Worm (Caenorhabditis elegans) whole organism, mixed stage, embryonic: ENCODE measurements around the gene lgc-12.

ENCODE experiments used
- M03D4.4 ChIP-seq: sonication (generic microtip); optimal IDR thresholded peaks from 2 replicates; lab custom pipeline; 2017; ENCODE audit warnings: mild to moderate bottlenecking, missing genetic modification characterization, missing compliant biosample characterization
- bed-3 ChIP-seq: fragments of 200-800 bp; sonication (Bioruptor generic); optimal IDR thresholded peaks from 3 replicates; lab custom pipeline; 2018; ENCODE audit warnings: mild to moderate bottlenecking, missing genetic modification characterization, moderate library complexity, missing compliant biosample characterization
- ceh-39 ChIP-seq: fragments of 150-350 bp; optimal IDR thresholded peaks from 2 replicates; lab custom pipeline; 2014; ENCODE audit warnings: missing biosample characterization, missing genetic modification characterization
- ceh-43 ChIP-seq: fragments of 200-800 bp; sonication (Bioruptor generic); optimal IDR thresholded peaks from 2 replicates; lab custom pipeline; 2018; ENCODE audit warnings: mild to moderate bottlenecking, missing genetic modification characterization, moderate library complexity, missing compliant biosample characterization
- ceh-83 ChIP-seq: fragments of 200-800 bp; sonication (Bioruptor generic); optimal IDR thresholded peaks from 2 replicates; lab custom pipeline; 2018; ENCODE audit warnings: mild to moderate bottlenecking, missing genetic modification characterization, missing compliant biosample characterization
- ces-1 ChIP-seq: fragments of 150-350 bp; optimal IDR thresholded peaks from 2 replicates; lab custom pipeline; 2014; ENCODE audit warnings: missing biosample characterization, missing genetic modification reagents, missing genetic modification characterization
- cnd-1 ChIP-seq: fragments of 200-800 bp; sonication (Bioruptor generic); optimal IDR thresholded peaks from 2 replicates; lab custom pipeline; 2018; ENCODE audit warnings: mild to moderate bottlenecking, missing genetic modification characterization, missing compliant biosample characterization
- drap-1 ChIP-seq: fragments of 200-800 bp; sonication (Bioruptor generic); optimal IDR thresholded peaks from 3 replicates; lab custom pipeline; 2018; ENCODE audit warnings: mild to moderate bottlenecking, missing genetic modification characterization, missing compliant biosample characterization
- elt-1 ChIP-seq: sonication (generic microtip); optimal IDR thresholded peaks from 2 replicates; lab custom pipeline; 2017; ENCODE audit warnings: missing genetic modification characterization, mild to moderate bottlenecking, missing compliant biosample characterization, antibody characterized with exemption, moderate library complexity, borderline replicate concordance; ENCODE audit not compliant: insufficient read depth
- elt-3 ChIP-seq: fragments of 150-350 bp; optimal IDR thresholded peaks from 2 replicates; lab custom pipeline; 2014; ENCODE audit warnings: missing biosample characterization, missing genetic modification characterization
- flh-1 ChIP-seq: fragments of 200-800 bp; sonication (Bioruptor generic); optimal IDR thresholded peaks from 2 replicates; lab custom pipeline; 2018; ENCODE audit warnings: mild to moderate bottlenecking, missing genetic modification characterization, moderate library complexity, missing compliant biosample characterization
- ham-2 ChIP-seq: fragments of 200-800 bp; sonication (Bioruptor generic); optimal IDR thresholded peaks from 2 replicates; lab custom pipeline; 2018; ENCODE audit warnings: mild to moderate bottlenecking, missing genetic modification characterization, missing compliant biosample characterization
- hlh-1 ChIP-seq: fragments of 150-350 bp; optimal IDR thresholded peaks from 2 replicates; lab custom pipeline; 2014; ENCODE audit warnings: missing biosample characterization, missing genetic modification reagents, missing genetic modification characterization
- lin-13 ChIP-seq: fragments of 150-350 bp; optimal IDR thresholded peaks from 2 replicates; lab custom pipeline; 2014; ENCODE audit warnings: missing biosample characterization, missing genetic modification characterization
- lin-32 ChIP-seq: fragments of 200-800 bp; sonication (Bioruptor generic); optimal IDR thresholded peaks from 2 replicates; lab custom pipeline; 2018; ENCODE audit warnings: mild to moderate bottlenecking, missing genetic modification characterization, missing compliant biosample characterization
- lsy-2 ChIP-seq: fragments of 150-350 bp; optimal IDR thresholded peaks from 2 replicates; lab custom pipeline; 2014; ENCODE audit warnings: missing biosample characterization, missing genetic modification characterization
- mls-2 ChIP-seq: sonication (generic microtip); optimal IDR thresholded peaks from 2 replicates; lab custom pipeline; 2016; ENCODE audit warnings: mild to moderate bottlenecking, missing genetic modification characterization, moderate library complexity, missing compliant biosample characterization
- nhr-2 ChIP-seq: fragments of 150-350 bp; optimal IDR thresholded peaks from 2 replicates; lab custom pipeline; 2014; ENCODE audit warnings: missing biosample characterization, missing genetic modification characterization
- nhr-237 ChIP-seq: fragments of 150-350 bp; optimal IDR thresholded peaks from 2 replicates; lab custom pipeline; 2014; ENCODE audit warnings: missing biosample characterization, missing genetic modification characterization
- nhr-28 ChIP-seq: fragments of 150-350 bp; optimal IDR thresholded peaks from 2 replicates; lab custom pipeline; 2014; ENCODE audit warnings: missing biosample characterization, missing genetic modification characterization
- pha-4 ChIP-seq: fragments of 150-350 bp; optimal IDR thresholded peaks from 2 replicates; lab custom pipeline; 2018; ENCODE audit warnings: missing biosample characterization, missing genetic modification reagents, missing genetic modification characterization
- sem-2 ChIP-seq: fragments of 200-800 bp; sonication (Bioruptor generic); optimal IDR thresholded peaks from 2 replicates; lab custom pipeline; 2018; ENCODE audit warnings: mild to moderate bottlenecking, missing genetic modification characterization, missing compliant biosample characterization
- snpc-4 ChIP-seq: fragments of 150-350 bp; optimal IDR thresholded peaks from 2 replicates; lab custom pipeline; 2014; ENCODE audit warnings: missing biosample characterization, missing genetic modification characterization
- sptf-1 ChIP-seq: sonication (generic microtip); optimal IDR thresholded peaks from 2 replicates; lab custom pipeline; 2017; ENCODE audit warnings: mild to moderate bottlenecking, missing genetic modification characterization, moderate library complexity, missing compliant biosample characterization
- tbx-8 ChIP-seq: fragments of 200-800 bp; sonication (Bioruptor generic); optimal IDR thresholded peaks from 2 replicates; lab custom pipeline; 2018; ENCODE audit warnings: mild to moderate bottlenecking, missing genetic modification characterization, moderate library complexity, missing compliant biosample characterization
- unc-120 ChIP-seq: sonication (generic microtip); optimal IDR thresholded peaks from 2 replicates; lab custom pipeline; 2017; ENCODE audit warnings: missing genetic modification characterization, missing compliant biosample characterization; ENCODE audit not compliant: poor library complexity, severe bottlenecking
- unc-62 ChIP-seq: fragments of 150-350 bp; optimal IDR thresholded peaks from 2 replicates; lab custom pipeline; 2014; ENCODE audit warnings: missing biosample characterization, missing genetic modification reagents, missing genetic modification characterization
- zip-8 ChIP-seq: fragments of 150-350 bp; optimal IDR thresholded peaks from 2 replicates; lab custom pipeline; 2014; ENCODE audit warnings: missing biosample characterization, missing genetic modification characterization
- ztf-11 ChIP-seq: fragments of 150-350 bp; optimal IDR thresholded peaks from 2 replicates; lab custom pipeline; 2014; ENCODE audit warnings: missing biosample characterization, missing genetic modification characterization

The lgc-12 gene

ce11 chrIII:7524830-7525344 is 37.1 kb upstream of the lgc-12 start:
- TF ChIP-seq ceh-83 (GFP tag; lab: Kevin White, UChicago): no peak
- no peak for TF ChIP-seq unc-120
- TF ChIP-seq unc-62 (GFP tag; lab: Kevin White, UChicago): peak; percentile 64
- TF ChIP-seq sem-2 (GFP tag; lab: Kevin White, UChicago): no peak
- TF ChIP-seq elt-1 (tag; lab: Kevin White, UChicago): peak; percentile 27
- TF ChIP-seq ztf-11 (tag; lab: Kevin White, UChicago): no peak
- no peak for TF ChIP-seq nhr-237 (tag; lab: Kevin White, UChicago)
- TF ChIP-seq M03D4.4 (tag; lab: Kevin White, UChicago): no peak
- no peak for TF ChIP-seq sptf-1
- TF ChIP-seq bed-3 (GFP tag; lab: Kevin White, UChicago): no peak
- TF ChIP-seq ces-1 (GFP tag; lab: Kevin White, UChicago): no peak
- peak; percentile 15 for TF ChIP-seq lsy-2 (tag; lab: Kevin White, UChicago)
- TF ChIP-seq nhr-2: no peak
- no peak for TF ChIP-seq tbx-8 (GFP tag; lab: Kevin White, UChicago)
- TF ChIP-seq ham-2 (GFP tag; lab: Kevin White, UChicago): no peak
- TF ChIP-seq lin-32 (GFP tag; lab: Kevin White, UChicago): no peak
- peak; percentile 1 for TF ChIP-seq hlh-1 (tag; lab: Kevin White, UChicago)
- TF ChIP-seq drap-1: no peak
- no peak for TF ChIP-seq pha-4
- TF ChIP-seq lin-13 (tag; lab: Kevin White, UChicago): no peak

DNA sequence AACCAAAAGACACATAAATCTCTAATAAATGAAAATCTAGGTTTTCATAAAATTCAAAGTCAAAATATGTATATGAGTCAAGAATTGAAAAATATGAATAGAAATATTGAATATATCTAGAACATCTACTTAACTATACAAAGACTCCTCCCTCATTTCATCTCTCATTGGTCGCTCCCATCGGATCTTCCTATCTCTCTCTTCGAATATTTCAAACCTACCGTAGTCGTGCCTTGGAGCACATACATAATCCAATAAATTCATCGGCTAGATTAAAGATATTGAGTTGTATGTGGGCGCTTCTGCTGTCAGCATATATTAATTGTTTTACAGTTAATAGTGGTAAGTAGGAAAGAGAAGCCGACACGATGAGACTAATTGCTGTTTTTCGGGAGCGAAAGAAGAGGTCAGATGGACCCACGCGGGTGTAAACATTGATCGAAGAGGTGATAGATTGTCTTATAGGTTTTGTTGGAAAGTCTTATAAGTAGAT is 35.0 kb upstream of the lgc-12 start:
- peak; percentile 30 for TF ChIP-seq lsy-2 (tag; lab: Kevin White, UChicago)
- peak; percentile 81 for TF ChIP-seq unc-62 (GFP tag; lab: Kevin White, UChicago)
- no peak for TF ChIP-seq elt-3 (tag; lab: Kevin White, UChicago)

- TF ChIP-seq hlh-1 (tag; lab: Kevin White, UChicago) (peak; percentile 70), ceh-39 (tag; lab: Kevin White, UChicago) (no peak), unc-62 (GFP tag; lab: Kevin White, UChicago) (peak; percentile 79)
Observed at ce11 chrIII:7530108-7530507, 31.9 kb upstream of the lgc-12 start.

DNA sequence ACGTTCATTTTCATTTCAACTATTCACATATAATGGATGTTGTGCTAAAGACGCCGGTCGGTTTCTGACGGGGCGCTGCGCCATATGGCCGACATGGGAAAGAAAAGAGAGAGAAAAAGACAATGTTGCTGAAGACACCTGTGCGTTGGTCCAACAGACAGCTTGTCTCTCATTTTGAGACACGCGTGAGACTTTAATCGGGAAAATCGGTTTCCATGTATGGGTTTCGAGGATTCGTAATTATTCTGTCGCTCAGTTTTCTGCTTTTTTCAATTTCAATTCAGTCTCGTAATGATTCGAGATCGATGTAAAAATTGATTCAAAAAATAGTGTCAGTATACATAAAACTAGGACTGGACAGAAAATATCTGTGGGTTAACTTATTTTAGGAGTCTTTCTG is 31.1 kb upstream of the lgc-12 start:
- TF ChIP-seq cnd-1 (tag; lab: Kevin White, UChicago) (no peak), nhr-28 (no peak), sptf-1 (no peak), unc-120 (no peak)
- TF ChIP-seq, all 35 proteins: peak for 0

- TF ChIP-seq hlh-1 (tag; lab: Kevin White, UChicago) (peak; percentile 67), snpc-4 (tag; lab: Kevin White, UChicago) (no peak), unc-62 (GFP tag; lab: Kevin White, UChicago) (peak; percentile 72)
Observed at ce11 chrIII:7531385-7531784, 30.6 kb upstream of the lgc-12 start.

DNA sequence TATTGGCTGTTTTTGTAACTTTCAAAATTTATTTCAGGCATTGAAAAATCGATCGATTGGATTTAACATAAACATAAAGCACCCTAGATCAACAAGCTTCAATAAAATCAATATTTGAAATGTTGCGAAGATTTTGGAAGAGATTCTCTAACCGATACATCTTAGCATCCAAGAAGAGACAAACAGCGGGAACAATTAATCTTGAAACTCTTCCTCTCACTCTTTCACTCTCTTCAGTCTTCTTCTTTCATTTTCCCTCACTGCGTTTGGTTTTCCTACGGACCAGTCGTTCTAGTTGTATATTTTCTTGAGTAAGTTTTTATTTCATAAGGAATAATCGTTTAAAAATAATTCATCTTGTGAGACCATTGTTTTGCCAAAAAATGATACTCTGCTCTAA is 29.0 kb upstream of the lgc-12 start:
- TF ChIP-seq elt-1 (tag; lab: Kevin White, UChicago) (no peak), pha-4 (no peak), zip-8 (no peak), sem-2 (GFP tag; lab: Kevin White, UChicago) (no peak), drap-1 (no peak), elt-3 (tag; lab: Kevin White, UChicago) (no peak), mls-2 (tag; lab: Kevin White, UChicago) (no peak), lin-32 (GFP tag; lab: Kevin White, UChicago) (no peak)
- TF ChIP-seq, all 35 proteins: peak for 0

DNA sequence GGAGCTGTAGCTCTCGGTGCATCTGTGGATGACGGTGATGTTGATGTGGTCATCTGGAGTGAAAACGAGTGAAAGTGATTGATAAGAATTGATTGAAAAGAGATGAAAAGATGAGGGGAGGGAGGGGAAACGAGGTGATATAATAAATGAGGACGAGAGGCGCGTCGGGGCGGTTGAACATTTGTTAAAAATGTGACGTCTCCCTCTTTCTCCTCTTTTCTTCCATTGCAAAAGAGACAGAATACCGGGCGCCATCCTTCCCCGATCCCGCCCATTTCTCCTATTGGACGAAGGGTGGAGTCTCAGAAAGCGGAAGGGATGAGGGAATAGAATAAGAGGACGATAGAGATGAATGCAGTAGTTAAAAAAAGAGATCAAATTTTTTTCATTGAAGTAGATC is 27.3 kb upstream of the lgc-12 start:
- TF ChIP-seq ceh-43 (GFP tag; lab: Kevin White, UChicago) (no peak), unc-62 (GFP tag; lab: Kevin White, UChicago) (peak; percentile 82), flh-1 (GFP tag; lab: Kevin White, UChicago) (no peak), unc-120 (peak; percentile 45), lsy-2 (tag; lab: Kevin White, UChicago) (peak; percentile 29), hlh-1 (tag; lab: Kevin White, UChicago) (peak; percentile 45)
